Worm (Caenorhabditis elegans): ENCODE data around the gene jmjd-1.1.

jmjd-1.1 gene

DNA sequence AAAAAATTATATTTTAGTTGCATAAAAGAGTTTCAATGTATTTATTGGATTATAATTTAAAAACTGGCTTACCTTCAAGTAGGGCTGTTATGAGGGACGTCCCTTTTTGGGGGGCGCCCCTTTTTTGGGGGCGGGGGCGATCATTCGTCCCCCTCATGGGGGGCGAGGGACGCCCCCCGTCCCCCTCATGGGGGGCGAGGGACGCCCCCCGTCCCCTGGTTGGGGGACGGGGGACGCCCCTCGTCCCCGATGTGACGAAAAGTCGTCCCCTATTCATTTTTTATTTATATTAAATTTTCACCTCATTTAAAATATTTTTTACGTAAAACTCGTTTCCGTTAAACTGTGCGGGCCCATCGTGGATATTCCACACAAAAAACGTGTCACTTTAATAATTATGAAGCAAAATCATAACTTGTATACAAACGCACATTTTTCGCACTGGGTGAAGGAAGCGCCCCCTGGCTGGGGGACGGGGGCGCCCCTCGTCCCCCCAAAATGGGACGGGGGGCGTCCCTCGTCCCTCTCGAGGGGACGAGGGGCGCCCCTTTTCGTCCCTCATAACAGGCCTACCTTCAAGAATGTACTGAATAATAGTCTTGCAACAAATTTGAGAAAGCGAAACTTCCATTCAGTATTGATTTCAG is 40.7 kb upstream of the jmjd-1.1 start:
- no peak for TF ChIP-seq fkh-2 (tag; optimal IDR thresholded peaks at IDR 0.05)

DNA sequence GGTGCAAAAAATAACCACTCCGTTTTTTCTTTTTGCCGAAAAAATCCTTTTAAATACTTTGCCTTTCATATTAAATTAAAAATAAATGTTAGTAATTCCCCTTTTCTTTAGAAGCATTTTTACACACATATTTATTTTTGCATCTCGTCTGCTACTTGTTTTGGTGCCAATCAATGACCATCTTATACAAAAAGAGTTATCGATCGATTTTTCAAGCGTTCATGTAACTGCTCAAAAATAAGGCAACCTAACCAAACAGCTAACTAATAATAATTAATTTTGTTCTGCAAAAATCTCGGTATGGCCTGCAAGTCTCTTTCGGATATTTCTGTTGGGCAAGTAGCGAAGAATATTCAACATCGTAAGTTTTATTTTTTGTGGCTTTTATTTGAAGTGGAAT is 39.9 kb upstream of the jmjd-1.1 start, which contains the start of gene F44E5.2:
Gene F44E5.2 (plus strand): TSS at position 301 of the 400 bp plus-strand sequence.
- TF ChIP-seq eor-1 (tag; optimal IDR thresholded peaks at IDR 0.05) (no peak), ztf-11 (tag; optimal IDR thresholded peaks at IDR 0.05) (no peak), pha-4 (tag; optimal IDR thresholded peaks at IDR 0.05) (no peak), nhr-23 (tag; optimal IDR thresholded peaks at IDR 0.05) (no peak), nhr-76 (tag; optimal IDR thresholded peaks at IDR 0.05) (no peak)

DNA sequence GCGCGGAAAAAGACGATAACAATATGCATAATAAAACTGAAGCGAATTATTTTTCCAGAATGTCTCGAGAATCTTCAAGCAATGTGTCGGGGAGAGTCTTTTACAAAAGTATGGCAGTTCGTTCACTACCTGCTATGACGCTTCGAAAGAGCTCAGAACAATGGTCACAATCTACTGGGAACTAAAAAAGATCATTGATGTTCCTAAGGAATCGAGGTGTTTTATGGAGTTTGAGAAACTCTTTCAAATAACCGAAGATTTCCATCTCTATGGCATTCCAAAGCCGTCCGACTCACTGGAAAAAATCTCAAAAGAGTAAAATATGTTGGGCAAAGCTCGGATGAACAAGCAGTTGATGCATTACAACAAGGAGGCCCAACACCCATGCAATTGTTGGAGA is 34.0 kb upstream of the jmjd-1.1 start, which contains the start of gene F44E5.15:
Gene F44E5.15 (plus strand): TSS at position 301 of the 400 bp plus-strand sequence.
- no peak for TF ChIP-seq ceh-28 (tag; optimal IDR thresholded peaks at IDR 0.05)
- no peak for TF ChIP-seq elt-2 (tag; optimal IDR thresholded peaks at IDR 0.05)
- no peak for TF ChIP-seq nhr-43 (tag; optimal IDR thresholded peaks at IDR 0.05; ENCODE audit: poor library complexity, severe bottlenecking)
- TF ChIP-seq lsy-12 (tag; optimal IDR thresholded peaks at IDR 0.05) = no peak
- no peak for TF ChIP-seq nhr-28 (tag; optimal IDR thresholded peaks at IDR 0.05)
- TF ChIP-seq daf-12 (tag; optimal IDR thresholded peaks at IDR 0.05) = no peak
- no peak for TF ChIP-seq R02D3.7 (tag; optimal IDR thresholded peaks at IDR 0.05)
- TF ChIP-seq nhr-76 (tag; optimal IDR thresholded peaks at IDR 0.05) = no peak
- no peak for TF ChIP-seq skn-1 (tag; optimal IDR thresholded peaks at IDR 0.05)
- no peak for TF ChIP-seq pha-4 (tag; optimal IDR thresholded peaks at IDR 0.05)
- TF ChIP-seq sea-2 (GFP tag; optimal IDR thresholded peaks at IDR 0.05) = no peak
- no peak for TF ChIP-seq ceh-16 (tag; optimal IDR thresholded peaks at IDR 0.05)
- TF ChIP-seq nhr-23 (tag; optimal IDR thresholded peaks at IDR 0.05) = no peak
- no peak for TF ChIP-seq fos-1 (tag; optimal IDR thresholded peaks at IDR 0.05)
- no peak for TF ChIP-seq mdl-1 (tag; optimal IDR thresholded peaks at IDR 0.05)
- no peak for TF ChIP-seq fkh-10 (GFP tag; optimal IDR thresholded peaks at IDR 0.05)

DNA sequence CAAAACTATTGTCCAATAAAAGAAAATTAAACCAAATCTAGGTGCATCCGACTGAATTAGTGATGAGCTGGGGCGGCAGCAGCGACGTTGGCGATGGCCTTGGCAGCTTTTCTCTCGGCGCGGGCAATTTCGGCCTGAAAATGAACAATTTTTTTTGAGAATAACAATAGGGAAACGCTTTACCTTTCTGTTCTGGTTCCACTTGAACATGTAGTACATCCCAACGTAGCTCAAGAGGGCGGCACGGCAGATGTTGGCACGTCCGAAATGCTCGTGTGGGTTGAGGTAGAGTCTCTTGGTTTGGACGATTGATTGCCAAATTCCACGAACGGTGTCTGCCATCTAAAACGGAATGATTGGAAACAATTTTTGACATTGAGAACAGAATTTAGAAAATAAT is 32.1 kb upstream of the jmjd-1.1 start, which contains the start of gene F44E5.1:
Gene F44E5.1 (minus strand): TSS at position 342 of the 400 bp plus-strand sequence.
- TF ChIP-seq ztf-11 (tag; optimal IDR thresholded peaks at IDR 0.05) (no peak), nhr-43 (tag; optimal IDR thresholded peaks at IDR 0.05; ENCODE audit: poor library complexity, severe bottlenecking) (no peak), elt-1 (tag; optimal IDR thresholded peaks at IDR 0.05) (no peak), ceh-28 (tag; optimal IDR thresholded peaks at IDR 0.05) (no peak), nhr-67 (tag; optimal IDR thresholded peaks at IDR 0.05) (no peak), pqm-1 (tag; optimal IDR thresholded peaks at IDR 0.05) (no peak), eor-1 (tag; optimal IDR thresholded peaks at IDR 0.05) (no peak), R02D3.7 (tag; optimal IDR thresholded peaks at IDR 0.05) (no peak), ZK546.5 (tag; optimal IDR thresholded peaks at IDR 0.05) (no peak)

DNA sequence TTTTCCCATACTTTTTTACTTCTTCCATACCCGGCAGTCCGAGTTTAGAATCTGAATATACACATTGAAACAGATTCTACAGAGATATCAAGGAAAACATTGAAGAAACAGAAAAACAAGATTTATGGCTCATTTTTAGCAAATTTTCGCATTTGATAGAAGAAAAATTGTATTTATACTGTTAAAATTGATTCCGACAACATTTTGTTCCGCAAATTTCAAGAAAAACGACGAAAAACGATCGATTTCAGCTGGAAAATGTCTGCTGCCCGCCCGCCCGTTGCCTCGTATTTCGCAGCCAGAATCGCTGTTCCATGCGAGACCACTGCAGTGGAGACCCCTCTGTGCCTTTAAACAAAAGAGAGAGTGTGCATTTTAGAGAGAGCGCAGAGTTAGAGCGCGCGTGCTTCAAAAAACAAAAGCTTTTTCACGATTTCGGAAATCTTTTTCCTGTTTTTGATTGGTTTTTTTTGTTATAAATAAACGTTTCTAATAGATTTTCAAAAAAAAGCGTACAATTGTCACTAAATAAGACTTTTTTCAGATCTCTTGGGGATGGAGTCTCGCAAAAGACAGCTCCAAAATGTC is 28.4 kb upstream of the jmjd-1.1 start, which contains the start of the genes patr-1 and dna-2:
Gene patr-1 (minus strand): TSS at position 51 of the 588 bp plus-strand sequence.
Gene dna-2 (plus strand): TSS at position 538 of the 588 bp plus-strand sequence.
- TF ChIP-seq elt-2 (tag; optimal IDR thresholded peaks at IDR 0.05) (peak; percentile 31), nhr-77 (tag; optimal IDR thresholded peaks at IDR 0.05) (no peak), nhr-237 (tag; optimal IDR thresholded peaks at IDR 0.05) (no peak), zag-1 (tag; optimal IDR thresholded peaks at IDR 0.05) (no peak), aly-2 (tag; optimal IDR thresholded peaks at IDR 0.05) (no peak), fkh-10 (GFP tag; optimal IDR thresholded peaks at IDR 0.05) (no peak), fos-1 (tag; optimal IDR thresholded peaks at IDR 0.05) (no peak), ceh-28 (tag; optimal IDR thresholded peaks at IDR 0.05) (no peak), pha-4 (tag; optimal IDR thresholded peaks at IDR 0.05) (peak; percentile 77), egl-27 (tag; optimal IDR thresholded peaks at IDR 0.05) (no peak), egl-5 (tag; optimal IDR thresholded peaks at IDR 0.05) (peak; percentile 5), ceh-16 (tag; optimal IDR thresholded peaks at IDR 0.05) (no peak), lin-39 (tag; optimal IDR thresholded peaks at IDR 0.05) (peak; percentile 24), nfya-1 (tag; optimal IDR thresholded peaks at IDR 0.05; ENCODE audit: insufficient read depth) (peak; percentile 85), nhr-76 (tag; optimal IDR thresholded peaks at IDR 0.05) (no peak), sea-2 (GFP tag; optimal IDR thresholded peaks at IDR 0.05) (no peak), nhr-25 (tag; optimal IDR thresholded peaks at IDR 0.05) (peak; percentile 49), hmg-11 (tag; optimal IDR thresholded peaks at IDR 0.05) (peak; percentile 36), R02D3.7 (tag; optimal IDR thresholded peaks at IDR 0.05) (peak; percentile 43), unc-39 (tag; optimal IDR thresholded peaks at IDR 0.05) (no peak), fkh-2 (tag; optimal IDR thresholded peaks at IDR 0.05) (no peak), nhr-28 (tag; optimal IDR thresholded peaks at IDR 0.05) (no peak), nhr-23 (tag; optimal IDR thresholded peaks at IDR 0.05) (peak; percentile 48), ama-1 (optimal IDR thresholded peaks at IDR 0.05) (no peak), unc-62 (GFP tag; optimal IDR thresholded peaks at IDR 0.05) (no peak), ZK546.5 (tag; optimal IDR thresholded peaks at IDR 0.05) (no peak), nhr-43 (tag; optimal IDR thresholded peaks at IDR 0.05; ENCODE audit: poor library complexity, severe bottlenecking) (peak; percentile 19), skn-1 (tag; optimal IDR thresholded peaks at IDR 0.05) (peak; percentile 45), lin-15B (tag; optimal IDR thresholded peaks at IDR 0.05) (peak; percentile 78), ztf-4 (tag; optimal IDR thresholded peaks at IDR 0.05) (no peak), ceh-82 (tag; optimal IDR thresholded peaks at IDR 0.05) (no peak)

All from whole organism, L3 larva.